Fruit fly (Drosophila melanogaster) whole organism, embryonic: Measurements from ENCODE around the gene sea.

Experiments
- B-H1 ChIP-seq: fragments of 200-800 bp; sonication (Bioruptor generic); IDR thresholded peaks from 3 replicates; pipeline ENCODE4 v1.3.6; 2022; ENCODE audit warnings: missing biosample characterization, missing genetic modification characterization
- CG10209 ChIP-seq: fragments of 200-800 bp; sonication (Bioruptor generic); optimal IDR thresholded peaks from 3 replicates; lab custom pipeline; 2017; ENCODE audit warnings: missing biosample characterization, mild to moderate bottlenecking, missing genetic modification characterization, missing genetic modification reagents
- CG11723 ChIP-seq: fragments of 200-800 bp; sonication (Bioruptor generic); optimal IDR thresholded peaks from 2 replicates; lab custom pipeline; 2017; ENCODE audit warnings: missing biosample characterization, mild to moderate bottlenecking, missing genetic modification characterization
- CG12155 ChIP-seq: fragments of 200-800 bp; sonication (Bioruptor generic); optimal IDR thresholded peaks from 3 replicates; lab custom pipeline; 2016; ENCODE audit warnings: missing biosample characterization, missing genetic modification characterization
- CG1233 ChIP-seq: fragments of 200-800 bp; sonication (Bioruptor generic); optimal IDR thresholded peaks from 4 replicates; lab custom pipeline; 2018; ENCODE audit warnings: missing biosample characterization, mild to moderate bottlenecking, missing genetic modification characterization
- CG13296 ChIP-seq: fragments of 200-800 bp; sonication (Bioruptor generic); optimal IDR thresholded peaks from 3 replicates; lab custom pipeline; 2018; ENCODE audit warnings: missing biosample characterization, mild to moderate bottlenecking, missing genetic modification characterization
- CG14441 ChIP-seq: fragments of 200-800 bp; sonication (Bioruptor generic); IDR thresholded peaks from 2 replicates; pipeline ENCODE4 v1.3.6; 2022; ENCODE audit warnings: missing biosample characterization, missing genetic modification characterization
- CG15011 ChIP-seq: fragments of 200-800 bp; sonication (Bioruptor generic); optimal IDR thresholded peaks from 3 replicates; lab custom pipeline; 2018; ENCODE audit warnings: missing biosample characterization, mild to moderate bottlenecking, missing genetic modification characterization
- CG15269 ChIP-seq: fragments of 200-800 bp; sonication (Bioruptor generic); optimal IDR thresholded peaks from 2 replicates; lab custom pipeline; 2018; ENCODE audit warnings: missing biosample characterization, mild to moderate bottlenecking, missing genetic modification characterization, moderate library complexity
- CG15601 ChIP-seq: fragments of 200-800 bp; sonication (Bioruptor generic); optimal IDR thresholded peaks from 3 replicates; lab custom pipeline; 2019; ENCODE audit warnings: missing biosample characterization, mild to moderate bottlenecking, missing genetic modification characterization, moderate library complexity
- CG15696 ChIP-seq: fragments of 200-800 bp; sonication (Bioruptor generic); optimal IDR thresholded peaks from 2 replicates; lab custom pipeline; 2019; ENCODE audit warnings: missing biosample characterization, mild to moderate bottlenecking, missing genetic modification characterization, moderate library complexity
- CG1647 ChIP-seq: fragments of 200-800 bp; sonication (Bioruptor generic); optimal IDR thresholded peaks from 3 replicates; lab custom pipeline; 2016; ENCODE audit warnings: missing biosample characterization, missing genetic modification characterization
- CG1832 ChIP-seq: fragments of 200-800 bp; sonication (Bioruptor generic); optimal IDR thresholded peaks from 2 replicates; lab custom pipeline; 2017; ENCODE audit warnings: missing biosample characterization, mild to moderate bottlenecking, missing genetic modification characterization, inconsistent platforms
- CG3065 ChIP-seq: fragments of 200-800 bp; sonication (Bioruptor generic); optimal IDR thresholded peaks from 2 replicates; lab custom pipeline; 2016; ENCODE audit warnings: missing biosample characterization, missing genetic modification characterization
- CG3838 ChIP-seq: fragments of 200-800 bp; sonication (Bioruptor generic); optimal IDR thresholded peaks from 3 replicates; lab custom pipeline; 2016; ENCODE audit warnings: missing biosample characterization, missing genetic modification characterization
- CG4424 ChIP-seq: fragments of 200-800 bp; sonication (Bioruptor generic); optimal IDR thresholded peaks from 3 replicates; lab custom pipeline; 2016; ENCODE audit warnings: missing biosample characterization, missing genetic modification characterization
- CG4730 ChIP-seq: fragments of 200-800 bp; sonication (Bioruptor generic); IDR thresholded peaks from 2 replicates; pipeline ENCODE4 v1.3.6; 2022; ENCODE audit warnings: missing biosample characterization, missing genetic modification characterization
- CG8924 ChIP-seq: fragments of 200-800 bp; optimal IDR thresholded peaks from 3 replicates; lab custom pipeline; 2019; ENCODE audit warnings: missing biosample characterization, mild to moderate bottlenecking, missing genetic modification characterization, moderate library complexity
- CkIIα-i1 ChIP-seq: fragments of 200-800 bp; sonication (Bioruptor generic); IDR thresholded peaks from 2 replicates; pipeline ENCODE4 v1.3.6; 2022; ENCODE audit warnings: missing biosample characterization, missing genetic modification characterization
- Dek ChIP-seq: fragments of 200-800 bp; sonication (Bioruptor generic); optimal IDR thresholded peaks from 3 replicates; lab custom pipeline; 2019; ENCODE audit warnings: missing biosample characterization, mild to moderate bottlenecking, missing genetic modification characterization, moderate library complexity
- Dfd ChIP-seq, 2 experiments: fragments of >200 bp; optimal IDR thresholded peaks; 2 replicates each; lab custom pipeline; 2017; ENCODE audit warnings: missing biosample characterization in 2 of 2, missing genetic modification characterization in 2 of 2
- Doc2 ChIP-seq: fragments of 200-800 bp; sonication (Bioruptor generic); IDR thresholded peaks from 2 replicates; pipeline ENCODE4 v1.3.6; 2022; ENCODE audit warnings: missing biosample characterization, missing genetic modification characterization
- ERR ChIP-seq: fragments of 200-800 bp; sonication (Bioruptor generic); optimal IDR thresholded peaks from 2 replicates; lab custom pipeline; 2016; ENCODE audit warnings: missing biosample characterization, missing genetic modification characterization
- Ets97D ChIP-seq: fragments of 200-800 bp; sonication (Bioruptor generic); optimal IDR thresholded peaks from 3 replicates; lab custom pipeline; 2016; ENCODE audit warnings: missing biosample characterization, missing genetic modification characterization
- HLH54F ChIP-seq: fragments of 200-800 bp; sonication (Bioruptor generic); optimal IDR thresholded peaks from 3 replicates; lab custom pipeline; 2016; ENCODE audit warnings: missing biosample characterization, missing genetic modification characterization
- Hey ChIP-seq: fragments of 200-800 bp; sonication (Bioruptor generic); optimal IDR thresholded peaks from 3 replicates; lab custom pipeline; 2018; ENCODE audit warnings: missing biosample characterization, mild to moderate bottlenecking, missing genetic modification characterization
- MTF-1 ChIP-seq: fragments of 200-800 bp; sonication (Bioruptor generic); optimal IDR thresholded peaks from 2 replicates; lab custom pipeline; 2018; ENCODE audit warnings: missing biosample characterization, mild to moderate bottlenecking, missing genetic modification characterization, borderline replicate concordance
- Mad ChIP-seq: fragments of 200-800 bp; sonication (Bioruptor generic); optimal IDR thresholded peaks from 2 replicates; lab custom pipeline; 2016; ENCODE audit warnings: missing biosample characterization, missing genetic modification characterization
- NfI ChIP-seq: fragments of 200-800 bp; sonication (Bioruptor generic); optimal IDR thresholded peaks from 3 replicates; lab custom pipeline; 2018; ENCODE audit warnings: missing biosample characterization, mild to moderate bottlenecking, missing genetic modification characterization, moderate library complexity
- Rfx ChIP-seq: fragments of 200-800 bp; sonication (Bioruptor generic); IDR thresholded peaks from 2 replicates; pipeline ENCODE4 v1.3.6; 2022; ENCODE audit warnings: missing biosample characterization, missing genetic modification characterization
- Trl ChIP-seq, 3 experiments: fragments of >200 bp in 2 of 3; fragments of 200-800 bp in 1 of 3; sonication (Bioruptor generic) in 1 of 3; optimal IDR thresholded peaks; 2 replicates in 1 of 3; 3 replicates in 2 of 3; lab custom pipeline; 2016 to 2017; ENCODE audit warnings: missing biosample characterization in 1 of 3, missing genetic modification characterization in 1 of 3
- Vsx1 ChIP-seq: fragments of 200-800 bp; sonication (Bioruptor generic); optimal IDR thresholded peaks from 2 replicates; lab custom pipeline; 2017; ENCODE audit warnings: missing biosample characterization, mild to moderate bottlenecking, missing genetic modification characterization, missing genetic modification reagents
- Xrp1 ChIP-seq: fragments of 200-800 bp; sonication (Bioruptor generic); IDR thresholded peaks from 2 replicates; pipeline ENCODE4 v1.3.6; 2022; ENCODE audit warnings: missing biosample characterization, missing genetic modification characterization
- abd-A ChIP-seq: fragments of 200-800 bp; sonication (Bioruptor generic); optimal IDR thresholded peaks from 3 replicates; lab custom pipeline; 2019; ENCODE audit warnings: missing biosample characterization, mild to moderate bottlenecking, missing genetic modification characterization, moderate library complexity
- cas ChIP-seq: fragments of 200-800 bp; sonication (Bioruptor generic); IDR thresholded peaks from 2 replicates; pipeline ENCODE4 v1.3.6; 2022; ENCODE audit warnings: missing biosample characterization, missing genetic modification characterization
- chm ChIP-seq: fragments of 200-800 bp; sonication (Bioruptor generic); IDR thresholded peaks from 2 replicates; pipeline ENCODE4 v1.3.6; 2022; ENCODE audit warnings: missing biosample characterization, missing genetic modification characterization
- eve ChIP-seq, 2 experiments: fragments of >200 bp; optimal IDR thresholded peaks; 2 replicates each; lab custom pipeline; 2017; ENCODE audit warnings: missing biosample characterization in 2 of 2, missing genetic modification characterization in 2 of 2
- ham ChIP-seq: fragments of 200-800 bp; sonication (Bioruptor generic); IDR thresholded peaks from 2 replicates; pipeline ENCODE4 v1.3.6; 2022; ENCODE audit warnings: missing biosample characterization, missing genetic modification characterization
- hth ChIP-seq: fragments of >200 bp; optimal IDR thresholded peaks from 2 replicates; lab custom pipeline; 2017; ENCODE audit warnings: inconsistent platforms
- ken ChIP-seq: fragments of 200-800 bp; sonication (Bioruptor generic); IDR thresholded peaks from 3 replicates; pipeline ENCODE4 v1.3.6; 2022; ENCODE audit warnings: missing biosample characterization, missing genetic modification characterization
- maf-S ChIP-seq: fragments of 200-800 bp; sonication (Bioruptor generic); optimal IDR thresholded peaks from 2 replicates; lab custom pipeline; 2016; ENCODE audit warnings: missing biosample characterization, missing genetic modification characterization
- rib ChIP-seq: fragments of 200-800 bp; sonication (Bioruptor generic); IDR thresholded peaks from 2 replicates; pipeline ENCODE4 v1.3.6; 2022; ENCODE audit warnings: missing biosample characterization, missing genetic modification characterization
- salm ChIP-seq: fragments of 200-800 bp; sonication (Bioruptor generic); optimal IDR thresholded peaks from 2 replicates; lab custom pipeline; 2018; ENCODE audit warnings: missing biosample characterization, mild to moderate bottlenecking, missing genetic modification characterization
- slou ChIP-seq: fragments of 200-800 bp; sonication (Bioruptor generic); optimal IDR thresholded peaks from 3 replicates; lab custom pipeline; 2016; ENCODE audit warnings: missing biosample characterization, missing genetic modification characterization
- sna ChIP-seq: fragments of 200-800 bp; sonication (Bioruptor generic); IDR thresholded peaks from 2 replicates; pipeline ENCODE4 v1.3.6; 2022; ENCODE audit warnings: missing biosample characterization, missing genetic modification characterization; ENCODE audit not compliant: partially characterized antibody
- so ChIP-seq: fragments of 200-800 bp; sonication (Bioruptor generic); IDR thresholded peaks from 3 replicates; pipeline ENCODE4 v1.3.6; 2022; ENCODE audit warnings: missing biosample characterization, missing genetic modification characterization
- stwl ChIP-seq: fragments of 200-800 bp; sonication (Bioruptor generic); optimal IDR thresholded peaks from 3 replicates; lab custom pipeline; 2018; ENCODE audit warnings: missing biosample characterization, mild to moderate bottlenecking, missing genetic modification characterization, moderate library complexity
- sug ChIP-seq: fragments of 200-800 bp; optimal IDR thresholded peaks from 2 replicates; lab custom pipeline; 2019; ENCODE audit warnings: missing biosample characterization, mild to moderate bottlenecking, missing genetic modification characterization, moderate library complexity
- toy ChIP-seq: fragments of 200-800 bp; sonication (Bioruptor generic); IDR thresholded peaks from 2 replicates; pipeline ENCODE4 v1.3.6; 2022; ENCODE audit warnings: missing biosample characterization, missing genetic modification characterization
- trem ChIP-seq: fragments of 200-800 bp; optimal IDR thresholded peaks from 3 replicates; lab custom pipeline; 2019; ENCODE audit warnings: missing biosample characterization, mild to moderate bottlenecking, missing genetic modification characterization, moderate library complexity
- unpg ChIP-seq: fragments of 200-800 bp; sonication (Bioruptor generic); optimal IDR thresholded peaks from 3 replicates; lab custom pipeline; 2018; ENCODE audit warnings: missing biosample characterization, mild to moderate bottlenecking, missing genetic modification characterization, moderate library complexity

sea gene

DNA sequence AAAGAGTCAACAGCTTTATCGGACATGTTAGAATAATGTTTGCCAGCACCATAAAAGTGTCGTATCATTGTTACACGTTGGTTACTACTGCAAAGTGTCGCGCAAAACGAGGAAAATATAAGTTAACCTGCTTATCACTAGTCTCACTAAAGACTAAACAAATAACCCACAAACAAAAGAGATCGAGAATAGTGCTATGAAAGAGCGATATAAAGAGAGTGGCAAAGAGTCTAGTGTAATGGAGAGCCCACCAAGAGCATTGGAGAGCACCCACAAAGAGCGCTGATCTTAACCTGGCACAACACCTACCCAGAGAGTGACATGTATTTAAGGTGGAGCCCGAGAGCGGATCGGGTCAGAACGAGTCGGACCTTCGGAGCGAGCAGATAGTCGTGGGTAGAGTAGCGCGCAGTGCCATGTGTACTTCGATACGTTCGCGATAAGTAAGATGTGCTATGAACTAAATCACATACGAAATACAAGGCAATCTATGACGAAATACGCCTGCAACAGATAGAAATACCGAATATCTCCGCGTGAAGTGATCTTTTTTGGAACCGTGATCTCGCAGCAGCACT is 2.1 kb upstream of the sea start, which contains the start of gene Mrp4 (continued):
- no peak for TF ChIP-seq CG12155 (GFP tag; lab: Kevin White, UChicago)
- TF ChIP-seq toy (GFP tag; lab: Robert Waterston, UW), result no peak
- TF ChIP-seq abd-A, result no peak
- no peak for TF ChIP-seq Dek (tag; lab: Kevin White, UChicago)
- no peak for TF ChIP-seq ERR (GFP tag; lab: Kevin White, UChicago)
- peak; percentile 38 for TF ChIP-seq sug (tag; lab: Kevin White, UChicago)
- peak; percentile 10 for TF ChIP-seq CG15601 (tag; lab: Kevin White, UChicago)
- TF ChIP-seq slou (GFP tag; lab: Kevin White, UChicago), result no peak
- TF ChIP-seq CG3838, result no peak
- peak; percentile 63; the same call in 1 of the 2 replicates for TF ChIP-seq Xrp1 (GFP tag; lab: Robert Waterston, UW)
- TF ChIP-seq CG15696 (tag; lab: Kevin White, UChicago), result no peak
- TF ChIP-seq Rfx (GFP tag; lab: Robert Waterston, UW), result peak; percentile 41; the same call in 1 of the 2 replicates
- peak; percentile 13 for TF ChIP-seq CG10209 (GFP tag; lab: Kevin White, UChicago)
- peak; percentile 56 for TF ChIP-seq MTF-1 (GFP tag; lab: Kevin White, UChicago)
- no peak for TF ChIP-seq eve (GFP tag; optimal IDR thresholded peaks at IDR 0.05; lab: Kevin White, UChicago)
- no peak for TF ChIP-seq CG1832 (GFP tag; lab: Kevin White, UChicago)
- TF ChIP-seq B-H1 (GFP tag; lab: Robert Waterston, UW), result no peak; the same call in 2 of the 3 replicates
- TF ChIP-seq Vsx1 (GFP tag; lab: Kevin White, UChicago), result no peak
- TF ChIP-seq CG1233 (GFP tag; lab: Kevin White, UChicago), result peak; percentile 8
- peak; percentile 20 for TF ChIP-seq unpg (GFP tag; lab: Kevin White, UChicago)
- no peak for TF ChIP-seq CG1647 (GFP tag; lab: Kevin White, UChicago)
- peak; percentile 99 to 100 for TF ChIP-seq Trl (optimal IDR thresholded peaks at IDR 0.05; lab: Kevin White, UChicago)
- peak; percentile 54 for TF ChIP-seq Trl (GFP tag; optimal IDR thresholded peaks at IDR 0.05; lab: Kevin White, UChicago)
- peak; percentile 88 for TF ChIP-seq chm
- TF ChIP-seq CG4424 (GFP tag; lab: Kevin White, UChicago), result no peak
- TF ChIP-seq ken (GFP tag; lab: Robert Waterston, UW), result no peak
- no peak for TF ChIP-seq ham (GFP tag; lab: Robert Waterston, UW)
- TF ChIP-seq Ets97D, result peak; percentile 2
- peak; percentile 20 for TF ChIP-seq CG15269 (tag; lab: Kevin White, UChicago)
- TF ChIP-seq CG15011 (GFP tag; lab: Kevin White, UChicago), result no peak
- peak; percentile 66 for TF ChIP-seq sna
- no peak for TF ChIP-seq Doc2 (GFP tag; lab: Robert Waterston, UW)
- no peak for TF ChIP-seq maf-S (GFP tag; lab: Kevin White, UChicago)
- TF ChIP-seq rib, result peak; percentile 65; the same call in 1 of the 2 replicates
- TF ChIP-seq HLH54F (GFP tag; lab: Kevin White, UChicago), result no peak
- TF ChIP-seq Mad (GFP tag; lab: Kevin White, UChicago), result no peak
- TF ChIP-seq trem (tag; lab: Kevin White, UChicago), result no peak
- TF ChIP-seq cas (GFP tag; lab: Robert Waterston, UW), result no peak
- peak; percentile 23 for TF ChIP-seq CG11723 (GFP tag; lab: Kevin White, UChicago)
- no peak for TF ChIP-seq Dfd (GFP tag; optimal IDR thresholded peaks at IDR 0.05; lab: Kevin White, UChicago)
- 0 out of 2 replicates have a peak, but pooled peaks have one; percentile 6 for TF ChIP-seq CG14441 (GFP tag; lab: Robert Waterston, UW)
- peak; percentile 71 for TF ChIP-seq salm
- no peak for TF ChIP-seq stwl (tag; lab: Kevin White, UChicago)
- no peak for TF ChIP-seq CG3065 (GFP tag; lab: Kevin White, UChicago)
- no peak for TF ChIP-seq CG4730 (GFP tag; lab: Robert Waterston, UW)
- TF ChIP-seq Hey (tag; lab: Kevin White, UChicago), result peak; percentile 49
- no peak for TF ChIP-seq NfI
- peak; percentile 80 for TF ChIP-seq CG13296 (GFP tag; lab: Kevin White, UChicago)
- no peak; the same call in 1 of the 3 replicates for TF ChIP-seq so (GFP tag; lab: Robert Waterston, UW)
- no peak; the same call in 1 of the 2 replicates for TF ChIP-seq CkIIα-i1
- no peak for TF ChIP-seq hth (lab: Kevin White, UChicago)
- TF ChIP-seq CG8924 (tag; lab: Kevin White, UChicago), result peak; percentile 27
